Fruit fly (Drosophila melanogaster): Measurements from ENCODE around the gene Pkc98E.

Pkc98E gene

dm6 chr3R:29063207-29063920 lies 24.4 kb downstream of the Pkc98E start:
- TF ChIP-seq Sin3A (optimal IDR thresholded peaks at IDR 0.05) = no peak
- no peak for TF ChIP-seq insv (optimal IDR thresholded peaks at IDR 0.05)
- TF ChIP-seq psq (optimal IDR thresholded peaks at IDR 0.05) = no peak
- TF ChIP-seq ttk (optimal IDR thresholded peaks at IDR 0.05) = no peak
- TF ChIP-seq h (optimal IDR thresholded peaks at IDR 0.05) = no peak
- TF ChIP-seq Myc (optimal IDR thresholded peaks at IDR 0.05) = no peak

DNA sequence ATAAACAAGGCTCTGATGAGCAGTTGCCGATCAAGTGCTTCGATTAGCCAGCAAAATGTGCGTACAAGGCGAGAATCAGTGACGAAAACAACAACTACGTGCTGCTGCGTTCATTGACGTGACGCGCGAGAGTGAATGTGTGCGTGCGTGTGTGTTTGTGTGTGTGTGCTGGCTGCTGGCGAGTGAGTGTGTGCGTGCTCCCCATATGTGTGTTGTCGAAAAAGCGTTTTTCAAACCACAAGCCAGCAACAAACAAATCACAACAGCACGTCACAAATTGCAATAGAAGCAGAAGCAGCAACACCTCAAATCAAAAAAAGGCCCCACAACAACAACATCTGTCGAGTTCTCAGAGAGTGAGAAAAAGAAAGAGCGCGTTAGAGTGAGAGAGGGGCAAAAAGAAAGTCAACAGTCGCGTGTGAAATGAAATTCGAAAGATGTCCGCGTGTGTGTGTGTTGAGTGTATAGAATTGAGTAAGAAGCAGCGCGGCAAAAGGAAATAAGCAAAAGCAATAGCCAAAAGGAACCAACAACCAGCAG lies 25.0 kb downstream of the Pkc98E start:
- TF ChIP-seq Myc (optimal IDR thresholded peaks at IDR 0.05) (no peak), Sin3A (optimal IDR thresholded peaks at IDR 0.05) (no peak), insv (optimal IDR thresholded peaks at IDR 0.05) (no peak), ttk (optimal IDR thresholded peaks at IDR 0.05) (no peak), h (optimal IDR thresholded peaks at IDR 0.05) (no peak), psq (optimal IDR thresholded peaks at IDR 0.05) (no peak)

- TF ChIP-seq insv (optimal IDR thresholded peaks at IDR 0.05) = no peak
- TF ChIP-seq ttk (optimal IDR thresholded peaks at IDR 0.05) = no peak
Observed at dm6 chr3R:29064682-29065100, 25.7 kb downstream of the Pkc98E start.

DNA sequence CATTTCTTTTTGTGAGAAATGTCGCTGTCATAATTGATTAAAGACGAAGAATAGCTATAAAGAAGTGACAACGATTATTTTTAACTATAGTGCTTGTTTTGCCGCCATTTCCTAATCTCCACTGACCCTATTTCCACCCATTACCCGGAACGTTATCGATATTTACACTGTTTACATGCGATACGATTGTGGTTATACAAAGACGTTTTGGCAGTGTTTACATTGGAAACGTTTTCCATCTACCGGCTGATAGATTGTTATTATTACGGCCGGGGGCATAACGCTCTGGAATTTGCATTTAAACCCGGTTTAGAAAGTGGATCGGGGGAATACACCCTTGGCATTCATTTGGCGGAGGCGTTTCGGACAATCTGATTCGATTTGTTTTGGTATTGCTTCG lies 27.3 kb downstream of the Pkc98E start:
- TF ChIP-seq insv (optimal IDR thresholded peaks at IDR 0.05) = no peak
- no peak for TF ChIP-seq Sin3A (optimal IDR thresholded peaks at IDR 0.05)
- TF ChIP-seq psq (optimal IDR thresholded peaks at IDR 0.05) = no peak
- no peak for TF ChIP-seq h (optimal IDR thresholded peaks at IDR 0.05)
- no peak for TF ChIP-seq Myc (optimal IDR thresholded peaks at IDR 0.05)
- no peak for TF ChIP-seq ttk (optimal IDR thresholded peaks at IDR 0.05)

DNA sequence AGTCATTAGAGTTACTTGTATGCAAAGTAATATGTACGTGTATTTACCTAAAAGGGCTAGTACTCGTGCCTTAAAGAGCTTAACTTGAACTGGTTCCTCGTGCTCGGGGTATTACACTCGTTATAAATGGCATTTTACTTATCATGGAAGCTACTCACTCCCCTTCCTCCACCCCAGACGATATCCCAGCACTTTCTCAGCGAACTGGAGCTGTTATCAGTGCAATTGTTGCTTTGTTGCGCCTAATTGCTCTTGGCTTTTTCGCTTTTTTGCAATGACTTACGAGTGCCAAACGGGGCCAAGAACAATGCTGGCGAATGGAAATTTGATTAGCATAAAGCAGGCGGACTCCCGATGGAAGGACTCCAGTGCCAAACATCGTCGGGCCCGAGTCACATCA lies 28.1 kb downstream of the Pkc98E start:
- no peak for TF ChIP-seq insv (optimal IDR thresholded peaks at IDR 0.05)
- no peak for TF ChIP-seq psq (optimal IDR thresholded peaks at IDR 0.05)
- TF ChIP-seq Myc (optimal IDR thresholded peaks at IDR 0.05) = no peak
- TF ChIP-seq h (optimal IDR thresholded peaks at IDR 0.05) = no peak
- TF ChIP-seq Sin3A (optimal IDR thresholded peaks at IDR 0.05) = no peak
- no peak for TF ChIP-seq ttk (optimal IDR thresholded peaks at IDR 0.05)

- no peak for TF ChIP-seq Sin3A (optimal IDR thresholded peaks at IDR 0.05)
- no peak for TF ChIP-seq insv (optimal IDR thresholded peaks at IDR 0.05)
- no peak for TF ChIP-seq h (optimal IDR thresholded peaks at IDR 0.05)
- TF ChIP-seq psq (optimal IDR thresholded peaks at IDR 0.05) = no peak
- TF ChIP-seq ttk (optimal IDR thresholded peaks at IDR 0.05) = no peak
- TF ChIP-seq Myc (optimal IDR thresholded peaks at IDR 0.05) = no peak
Observed at dm6 chr3R:29068430-29069207, 29.7 kb downstream of the Pkc98E start.

dm6 chr3R:29069208-29070072 lies 30.5 kb downstream of the Pkc98E start:
- TF ChIP-seq insv (optimal IDR thresholded peaks at IDR 0.05) (no peak), h (optimal IDR thresholded peaks at IDR 0.05) (no peak), Sin3A (optimal IDR thresholded peaks at IDR 0.05) (no peak), psq (optimal IDR thresholded peaks at IDR 0.05) (no peak), Myc (optimal IDR thresholded peaks at IDR 0.05) (no peak), ttk (optimal IDR thresholded peaks at IDR 0.05) (no peak)

DNA sequence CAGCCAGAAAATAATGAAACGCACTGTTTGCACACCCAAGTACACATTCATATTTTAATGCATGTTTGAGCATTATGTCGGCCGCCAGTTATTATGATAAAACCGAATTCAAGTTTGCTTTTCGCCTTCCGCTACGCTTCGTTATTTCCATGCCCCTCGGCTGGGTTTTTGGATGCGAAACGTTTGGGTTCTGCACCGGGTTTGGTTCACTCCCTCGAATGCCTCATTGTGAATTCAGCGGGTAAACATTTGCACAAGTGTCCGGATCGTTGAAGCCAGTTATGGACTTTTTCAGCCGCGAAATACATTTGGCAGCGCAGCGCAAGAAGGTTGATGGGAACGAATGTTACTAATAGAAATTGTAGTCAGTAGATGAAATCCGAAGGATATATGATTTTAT lies 32.2 kb downstream of the Pkc98E start:
- TF ChIP-seq h (optimal IDR thresholded peaks at IDR 0.05) (no peak), Myc (optimal IDR thresholded peaks at IDR 0.05) (no peak), psq (optimal IDR thresholded peaks at IDR 0.05) (no peak), Sin3A (optimal IDR thresholded peaks at IDR 0.05) (no peak), ttk (optimal IDR thresholded peaks at IDR 0.05) (no peak), insv (optimal IDR thresholded peaks at IDR 0.05) (no peak)

DNA sequence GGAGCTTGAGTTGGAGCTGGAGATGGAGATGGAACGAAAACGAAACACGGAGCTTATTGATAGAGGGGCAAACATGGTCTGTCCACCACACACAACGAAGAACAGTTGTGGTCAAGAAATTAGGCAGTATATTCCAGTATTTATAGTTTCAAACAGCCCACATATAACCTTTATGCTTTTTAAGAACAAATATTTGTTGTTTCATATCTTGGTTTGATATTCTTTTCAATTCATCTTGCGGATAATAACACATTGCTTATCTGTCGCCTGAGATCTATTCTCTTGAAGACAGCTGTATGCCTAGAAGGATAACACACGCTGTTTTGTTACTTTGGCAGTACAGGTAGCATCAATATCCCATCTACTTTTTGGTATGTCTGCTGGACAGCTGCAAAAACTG lies 33.9 kb downstream of the Pkc98E start:
- TF ChIP-seq h (optimal IDR thresholded peaks at IDR 0.05) (no peak), ttk (optimal IDR thresholded peaks at IDR 0.05) (no peak), Myc (optimal IDR thresholded peaks at IDR 0.05) (no peak), psq (optimal IDR thresholded peaks at IDR 0.05) (no peak), insv (optimal IDR thresholded peaks at IDR 0.05) (no peak), Sin3A (optimal IDR thresholded peaks at IDR 0.05) (no peak)

DNA sequence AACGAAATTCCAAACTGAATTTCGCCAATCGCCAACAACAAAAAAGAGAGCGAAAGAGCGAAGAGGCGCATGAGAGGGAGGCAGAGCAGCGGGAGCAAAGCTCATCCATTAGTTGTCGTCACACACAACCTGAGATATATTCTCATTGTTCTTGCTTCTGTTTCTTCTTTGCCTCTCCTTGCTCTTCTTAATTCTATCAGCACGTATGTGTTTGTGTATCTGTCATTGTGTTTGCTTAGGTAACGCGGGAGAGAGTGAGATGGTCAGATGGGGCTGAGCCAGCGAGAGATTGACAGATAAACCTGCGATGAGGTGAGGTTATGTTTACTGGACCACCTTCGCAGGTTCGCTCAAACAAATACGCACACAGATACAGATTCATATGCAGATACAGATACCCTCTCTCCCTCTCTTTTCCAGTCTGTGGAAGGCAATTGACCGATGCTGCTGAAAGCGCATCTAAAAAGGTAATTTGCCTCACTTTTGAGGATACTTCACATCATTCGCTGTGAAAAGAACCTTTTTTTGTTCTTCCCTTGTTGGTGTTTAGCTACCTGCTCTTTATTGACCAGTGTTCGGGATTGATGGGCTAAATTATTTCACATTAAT lies 35.1 kb downstream of the Pkc98E start:
- TF ChIP-seq Sin3A (optimal IDR thresholded peaks at IDR 0.05) (no peak), Myc (optimal IDR thresholded peaks at IDR 0.05) (no peak), psq (optimal IDR thresholded peaks at IDR 0.05) (no peak), h (optimal IDR thresholded peaks at IDR 0.05) (no peak), ttk (optimal IDR thresholded peaks at IDR 0.05) (no peak), insv (optimal IDR thresholded peaks at IDR 0.05) (no peak)

dm6 chr3R:29075631-29076398 lies 36.9 kb downstream of the Pkc98E start:
- no peak for TF ChIP-seq Sin3A (optimal IDR thresholded peaks at IDR 0.05)
- TF ChIP-seq insv (optimal IDR thresholded peaks at IDR 0.05) = no peak
- TF ChIP-seq psq (optimal IDR thresholded peaks at IDR 0.05) = no peak
- TF ChIP-seq ttk (optimal IDR thresholded peaks at IDR 0.05) = no peak
- TF ChIP-seq Myc (optimal IDR thresholded peaks at IDR 0.05) = no peak
- no peak for TF ChIP-seq h (optimal IDR thresholded peaks at IDR 0.05)
